Worm (Caenorhabditis elegans) whole organism, young adult: ENCODE measurements around the gene suf-1.

Source experiments
- F22D6.2 ChIP-seq: sonication (generic microtip); optimal IDR thresholded peaks from 2 replicates; lab custom pipeline; 2016; ENCODE audit warnings: mild to moderate bottlenecking, missing genetic modification characterization, missing compliant biosample characterization
- K11D2.4 ChIP-seq: fragments of 200-800 bp; sonication (Bioruptor generic); IDR thresholded peaks from 2 replicates; pipeline ENCODE4 v1.3.6; 2022; ENCODE audit warnings: missing genetic modification reagents, missing genetic modification characterization, missing compliant biosample characterization
- lin-40 ChIP-seq: sonication (generic microtip); optimal IDR thresholded peaks from 2 replicates; lab custom pipeline; 2016; ENCODE audit warnings: missing genetic modification characterization, mild to moderate bottlenecking, missing compliant biosample characterization, missing genotype, missing genetic modification reagents
- ztf-18 ChIP-seq: sonication (generic microtip); optimal IDR thresholded peaks from 2 replicates; lab custom pipeline; 2016; ENCODE audit warnings: missing genotype, mild to moderate bottlenecking, missing genetic modification characterization, missing compliant biosample characterization
- ztf-6 ChIP-seq: fragments of 200-800 bp; sonication (Bioruptor generic); IDR thresholded peaks from 2 replicates; pipeline ENCODE4 v1.3.6; 2022; ENCODE audit warnings: missing genetic modification reagents, missing genetic modification characterization, missing compliant biosample characterization

DNA sequence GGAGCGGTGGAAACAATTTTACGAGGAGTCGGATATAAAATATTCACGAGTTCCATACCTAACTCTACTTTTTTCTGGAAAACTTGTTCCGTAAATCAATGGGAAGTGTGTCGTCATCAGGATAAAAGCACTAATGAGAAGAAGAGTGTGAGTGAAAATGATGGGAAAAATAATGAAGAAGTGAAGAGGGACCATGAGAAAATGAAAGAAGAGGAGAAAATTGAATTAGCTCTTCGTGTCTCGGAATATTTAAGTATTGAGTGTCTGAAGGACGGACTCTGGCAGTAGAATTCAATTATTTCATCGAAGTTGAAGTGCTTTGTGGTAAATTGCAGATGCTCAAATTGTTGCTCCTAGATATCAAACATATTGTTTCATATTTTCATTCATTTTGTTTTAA is 14.4 kb upstream of the suf-1 start:
- TF ChIP-seq F22D6.2 (tag; lab: Kevin White, UChicago) (no peak), ztf-18 (tag; lab: Kevin White, UChicago) (no peak), ztf-6 (no peak), lin-40 (no peak), K11D2.4 (GFP tag; lab: Robert Waterston, UW) (no peak)
